Worm (Caenorhabditis elegans) whole organism, L4/young adult: ENCODE measurements around the gene W08F4.3.

Experiments
- W03F9.2 ChIP-seq: fragments of 150-350 bp; optimal IDR thresholded peaks from 2 replicates; lab custom pipeline; 2014; ENCODE audit warnings: missing biosample characterization, missing genetic modification characterization
- dao-5 ChIP-seq: sonication (generic microtip); optimal IDR thresholded peaks from 2 replicates; lab custom pipeline; 2016; ENCODE audit warnings: missing genotype, missing genetic modification characterization, moderate library complexity, missing compliant biosample characterization
- him-1 ChIP-seq: sonication (generic microtip); optimal IDR thresholded peaks from 2 replicates; lab custom pipeline; 2016; ENCODE audit warnings: missing genotype, missing genetic modification reagents, missing genetic modification characterization, missing compliant biosample characterization

- TF ChIP-seq W03F9.2 (tag; lab: Kevin White, UChicago) (no peak), him-1 (no peak), dao-5 (tag; lab: Kevin White, UChicago) (no peak)
Observed at ce11 chrII:622478-622877, 42.1 kb downstream of the W08F4.3 start.
